Fruit fly (Drosophila melanogaster): Measurements from ENCODE around the gene CG17991.

The CG17991 gene

dm6 chr3R:27222013-27222673 lies 18.9 kb upstream of the CG17991 start (continued):
- no peak for TF ChIP-seq dac (GFP tag; optimal IDR thresholded peaks at IDR 0.05)
- no peak for TF ChIP-seq fd85E (GFP tag; optimal IDR thresholded peaks at IDR 0.05)
- no peak for TF ChIP-seq Sox14 (GFP tag; optimal IDR thresholded peaks at IDR 0.05)
- no peak for TF ChIP-seq CG15336 (GFP tag; IDR thresholded peaks at IDR 0.05)
- TF ChIP-seq CG11294 (GFP tag; IDR thresholded peaks at IDR 0.05): no peak
- peak; percentile 48 for TF ChIP-seq svp (GFP tag)
- TF ChIP-seq CG6808 (GFP tag; optimal IDR thresholded peaks at IDR 0.05): peak; percentile 42
- TF ChIP-seq fkh (GFP tag; optimal IDR thresholded peaks at IDR 0.05): no peak
- TF ChIP-seq Hr39 (GFP tag; optimal IDR thresholded peaks at IDR 0.05): peak; percentile 17
- peak; percentile 59; the same call in 2 of the 3 replicates for TF ChIP-seq CG6163 (GFP tag; IDR thresholded peaks at IDR 0.05)
- peak; percentile 28 for TF ChIP-seq CG10631 (GFP tag; optimal IDR thresholded peaks at IDR 0.05)
- peak; percentile 30 for TF ChIP-seq CG7368 (GFP tag; optimal IDR thresholded peaks at IDR 0.05)
- peak; percentile 5 for TF ChIP-seq CG8319 (GFP tag; optimal IDR thresholded peaks at IDR 0.05)
- peak; percentile 52 for TF ChIP-seq CG6792 (GFP tag; optimal IDR thresholded peaks at IDR 0.05)
- TF ChIP-seq CG8119 (GFP tag; IDR thresholded peaks at IDR 0.05): no peak
- peak; percentile 73 for TF ChIP-seq Blimp-1 (GFP tag; optimal IDR thresholded peaks at IDR 0.05)
- TF ChIP-seq Hr38 (GFP tag; optimal IDR thresholded peaks at IDR 0.05): no peak
- TF ChIP-seq CG32006 (GFP tag; optimal IDR thresholded peaks at IDR 0.05): peak; percentile 7
- no peak for TF ChIP-seq CG6276 (GFP tag; optimal IDR thresholded peaks at IDR 0.05)

DNA sequence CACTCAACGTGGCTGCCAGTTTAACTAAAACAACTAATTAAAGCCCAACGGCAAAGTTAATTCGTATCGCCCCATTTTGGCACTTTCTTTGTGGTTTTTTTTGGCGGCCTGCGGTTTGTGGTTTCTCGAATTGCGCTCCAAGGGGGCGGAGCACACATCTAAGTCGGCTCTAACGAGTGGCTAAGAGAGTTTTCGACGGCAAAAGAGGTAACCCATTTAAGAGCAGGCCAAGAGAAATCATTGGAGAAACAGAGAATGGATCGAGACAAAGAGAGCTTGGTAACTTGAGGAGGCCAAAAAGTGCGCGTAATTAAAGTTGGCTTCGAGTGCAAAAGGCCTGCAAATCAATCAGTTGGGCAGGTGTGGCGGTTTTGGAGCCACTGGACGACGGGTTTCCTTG lies 18.1 kb upstream of the CG17991 start:
- TF ChIP-seq fd85E (GFP tag; optimal IDR thresholded peaks at IDR 0.05): no peak

DNA sequence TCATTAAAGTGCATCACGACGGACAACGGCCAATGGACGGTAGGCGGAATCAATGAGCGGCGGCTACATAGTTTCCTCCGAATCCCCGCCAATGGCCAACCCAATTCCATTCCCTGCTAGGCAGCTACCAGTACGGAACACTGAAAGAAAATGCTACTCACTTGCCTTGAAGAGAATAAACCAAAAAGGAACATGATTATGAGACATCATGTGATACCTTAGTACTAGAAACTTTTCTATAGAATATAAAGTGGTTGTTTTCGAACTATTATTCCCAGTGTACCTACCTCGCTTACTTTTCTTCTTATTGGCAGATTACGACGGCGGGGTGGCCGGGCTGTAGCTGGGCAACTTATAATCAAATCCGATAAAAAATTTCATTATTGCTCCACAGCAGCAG lies 16.3 kb upstream of the CG17991 start:
- TF ChIP-seq fd59A (GFP tag; optimal IDR thresholded peaks at IDR 0.05) (peak; percentile 51), CG6792 (GFP tag; optimal IDR thresholded peaks at IDR 0.05) (peak; percentile 67), CG8319 (GFP tag; optimal IDR thresholded peaks at IDR 0.05) (peak; percentile 58), Hr4 (GFP tag; optimal IDR thresholded peaks at IDR 0.05) (peak; percentile 55), topi (GFP tag; optimal IDR thresholded peaks at IDR 0.05) (peak; percentile 69), CG3032 (tag; optimal IDR thresholded peaks at IDR 0.05) (peak; percentile 72), CG8119 (GFP tag; IDR thresholded peaks at IDR 0.05) (no peak), CG11762 (GFP tag; optimal IDR thresholded peaks at IDR 0.05; ENCODE audit: insufficient read depth) (peak; percentile 29), CG3919 (GFP tag; optimal IDR thresholded peaks at IDR 0.05) (peak; percentile 75), Hr38 (GFP tag; optimal IDR thresholded peaks at IDR 0.05) (no peak), pdm3 (GFP tag; optimal IDR thresholded peaks at IDR 0.05) (peak; percentile 61), dsx (GFP tag; optimal IDR thresholded peaks at IDR 0.05; ENCODE audit: poor library complexity, severe bottlenecking) (peak; percentile 68), CG32006 (GFP tag; optimal IDR thresholded peaks at IDR 0.05) (peak; percentile 65), CG6854 (GFP tag; optimal IDR thresholded peaks at IDR 0.05) (no peak), CG9139 (GFP tag; optimal IDR thresholded peaks at IDR 0.05) (no peak), CG15336 (GFP tag; IDR thresholded peaks at IDR 0.05) (peak; percentile 70), fd85E (GFP tag; optimal IDR thresholded peaks at IDR 0.05) (no peak), ss (GFP tag; optimal IDR thresholded peaks at IDR 0.05) (peak; percentile 37 to 69), Ets21C (GFP tag; optimal IDR thresholded peaks at IDR 0.05) (peak; percentile 28), Smox (GFP tag; optimal IDR thresholded peaks at IDR 0.05) (peak; percentile 56), CG11294 (GFP tag; IDR thresholded peaks at IDR 0.05) (no peak), acj6 (GFP tag; optimal IDR thresholded peaks at IDR 0.05) (peak; percentile 66), dac (GFP tag; optimal IDR thresholded peaks at IDR 0.05) (no peak), Eip93F (GFP tag; optimal IDR thresholded peaks at IDR 0.05) (no peak), CG6276 (GFP tag; optimal IDR thresholded peaks at IDR 0.05) (peak; percentile 66), CG6808 (GFP tag; optimal IDR thresholded peaks at IDR 0.05) (peak; percentile 58), Lpt (GFP tag; optimal IDR thresholded peaks at IDR 0.05) (peak; percentile 43), Met (GFP tag; optimal IDR thresholded peaks at IDR 0.05) (peak; percentile 71), salr (GFP tag; optimal IDR thresholded peaks at IDR 0.05) (peak; percentile 42 to 46), Eip75B (GFP tag; optimal IDR thresholded peaks at IDR 0.05) (peak; percentile 70), CG31627 (GFP tag; optimal IDR thresholded peaks at IDR 0.05) (peak; percentile 61), esn (GFP tag; optimal IDR thresholded peaks at IDR 0.05) (peak; percentile 73), Sox14 (GFP tag; optimal IDR thresholded peaks at IDR 0.05) (peak; percentile 59), CG10669 (GFP tag; optimal IDR thresholded peaks at IDR 0.05) (peak; percentile 70), Ets96B (tag; optimal IDR thresholded peaks at IDR 0.05) (peak; percentile 69), Hr39 (GFP tag; optimal IDR thresholded peaks at IDR 0.05) (peak; percentile 44), Blimp-1 (GFP tag; optimal IDR thresholded peaks at IDR 0.05) (no peak), eg (GFP tag; IDR thresholded peaks at IDR 0.05) (peak; percentile 76), cyc (GFP tag; optimal IDR thresholded peaks at IDR 0.05) (peak; percentile 64)
